Worm (Caenorhabditis elegans) whole organism, young adult: Measurements from ENCODE around the gene AC3.12.

ENCODE experiments used
- B0019.2 ChIP-seq: fragments of 200-800 bp; sonication (Bioruptor generic); conservative IDR thresholded peaks from 2 replicates; pipeline ENCODE4 v1.3.6; 2022; ENCODE audit warnings: missing genetic modification reagents, missing genetic modification characterization, missing compliant biosample characterization
- F22D6.2 ChIP-seq: sonication (generic microtip); optimal IDR thresholded peaks from 2 replicates; lab custom pipeline; 2016; ENCODE audit warnings: mild to moderate bottlenecking, missing genetic modification characterization, missing compliant biosample characterization
- F39B2.1 ChIP-seq: fragments of 200-800 bp; sonication (Bioruptor generic); IDR thresholded peaks from 2 replicates; pipeline ENCODE4 v1.3.6; 2022; ENCODE audit warnings: missing genetic modification reagents, missing genetic modification characterization, missing compliant biosample characterization
- F49E8.2 ChIP-seq: sonication (generic microtip); optimal IDR thresholded peaks from 3 replicates; lab custom pipeline; 2017; ENCODE audit warnings: missing genetic modification characterization, mild to moderate bottlenecking, missing compliant biosample characterization, antibody characterized with exemption, moderate library complexity; ENCODE audit not compliant: insufficient read depth
- T26A5.8 ChIP-seq: sonication (generic microtip); optimal IDR thresholded peaks from 2 replicates; lab custom pipeline; 2016; ENCODE audit warnings: missing genetic modification characterization, missing compliant biosample characterization
- Y53F4B.3 ChIP-seq: fragments of 200-800 bp; sonication (Bioruptor generic); IDR thresholded peaks from 2 replicates; pipeline ENCODE4 v1.3.6; 2022; ENCODE audit warnings: missing genetic modification reagents, missing genetic modification characterization, missing compliant biosample characterization
- Y56A3A.18 ChIP-seq: fragments of 200-800 bp; sonication (Bioruptor generic); IDR thresholded peaks from 2 replicates; pipeline ENCODE4 v1.3.6; 2022; ENCODE audit warnings: missing genetic modification reagents, missing genetic modification characterization, missing compliant biosample characterization
- Y67H2A.10 ChIP-seq: fragments of 200-800 bp; sonication (Bioruptor generic); conservative IDR thresholded peaks from 2 replicates; pipeline ENCODE4 v1.3.6; 2022; ENCODE audit warnings: missing genetic modification reagents, missing genetic modification characterization, missing compliant biosample characterization
- akir-1 ChIP-seq: fragments of 200-800 bp; sonication (Bioruptor generic); optimal IDR thresholded peaks from 2 replicates; lab custom pipeline; 2018; ENCODE audit warnings: mild to moderate bottlenecking, missing genetic modification characterization, moderate library complexity, missing compliant biosample characterization
- aptf-3 ChIP-seq: fragments of 200-800 bp; sonication (Bioruptor generic); IDR thresholded peaks from 2 replicates; pipeline ENCODE4 v1.3.6; 2022; ENCODE audit warnings: missing genetic modification characterization, missing compliant biosample characterization
- atf-7 ChIP-seq: sonication (generic microtip); optimal IDR thresholded peaks from 2 replicates; lab custom pipeline; 2017; ENCODE audit warnings: mild to moderate bottlenecking, missing genetic modification characterization, missing compliant biosample characterization
- athp-1 ChIP-seq: sonication (generic microtip); optimal IDR thresholded peaks from 2 replicates; lab custom pipeline; 2017; ENCODE audit warnings: mild to moderate bottlenecking, missing genetic modification characterization, missing compliant biosample characterization
- attf-6 ChIP-seq: fragments of 200-800 bp; sonication (Bioruptor generic); IDR thresholded peaks from 2 replicates; pipeline ENCODE4 v1.3.6; 2022; ENCODE audit warnings: missing genetic modification reagents, missing genetic modification characterization, missing compliant biosample characterization
- cebp-1 ChIP-seq, 2 experiments: fragments of 200-800 bp in 1 of 2; sonication (Bioruptor generic) in 1 of 2; sonication (generic microtip) in 1 of 2; IDR thresholded peaks in 1 of 2; optimal IDR thresholded peaks in 1 of 2; 2 replicates each; pipeline versions ENCODE4 v1.3.6 to Lab custom; 2017 to 2022; ENCODE audit warnings: missing compliant biosample characterization in 2 of 2, missing genetic modification characterization in 2 of 2, mild to moderate bottlenecking in 1 of 2, missing genetic modification reagents in 1 of 2, moderate library complexity in 1 of 2
- cebp-2 ChIP-seq: fragments of 200-800 bp; sonication (Bioruptor generic); IDR thresholded peaks from 2 replicates; pipeline ENCODE4 v1.3.6; 2022; ENCODE audit warnings: missing genetic modification characterization, missing compliant biosample characterization
- ceh-27 ChIP-seq: fragments of 200-800 bp; sonication (Bioruptor generic); optimal IDR thresholded peaks from 2 replicates; lab custom pipeline; 2018; ENCODE audit warnings: mild to moderate bottlenecking, missing genetic modification characterization, moderate library complexity, missing compliant biosample characterization
- chd-7 ChIP-seq: sonication (generic microtip); optimal IDR thresholded peaks from 2 replicates; lab custom pipeline; 2016; ENCODE audit warnings: mild to moderate bottlenecking, missing genetic modification characterization, moderate library complexity, missing compliant biosample characterization
- dpff-1 ChIP-seq: sonication (generic microtip); optimal IDR thresholded peaks from 2 replicates; lab custom pipeline; 2017; ENCODE audit warnings: mild to moderate bottlenecking, missing genetic modification characterization, missing compliant biosample characterization
- dpl-1 ChIP-seq: fragments of 150-350 bp; optimal IDR thresholded peaks from 2 replicates; lab custom pipeline; 2014; ENCODE audit warnings: missing biosample characterization, missing genetic modification reagents, missing genetic modification characterization
- egl-44 ChIP-seq: fragments of 200-800 bp; sonication (Bioruptor generic); IDR thresholded peaks from 2 replicates; pipeline ENCODE4 v1.3.6; 2022; ENCODE audit warnings: missing genetic modification reagents, missing genetic modification characterization, missing compliant biosample characterization
- gei-17 ChIP-seq: fragments of 200-800 bp; sonication (Bioruptor generic); optimal IDR thresholded peaks from 2 replicates; lab custom pipeline; 2018; ENCODE audit warnings: mild to moderate bottlenecking, missing genetic modification characterization, missing compliant biosample characterization
- hlh-26 ChIP-seq: fragments of 200-800 bp; sonication (Bioruptor generic); conservative IDR thresholded peaks from 2 replicates; pipeline ENCODE4 v1.3.6; 2022; ENCODE audit warnings: missing genetic modification reagents, missing genetic modification characterization, missing compliant biosample characterization
- hmg-20 ChIP-seq: fragments of 200-800 bp; sonication (Bioruptor generic); IDR thresholded peaks from 2 replicates; pipeline ENCODE4 v1.3.6; 2022; ENCODE audit warnings: missing genetic modification reagents, missing genetic modification characterization, missing compliant biosample characterization
- hsf-1 ChIP-seq: fragments of 200-800 bp; sonication (Bioruptor generic); IDR thresholded peaks from 2 replicates; pipeline ENCODE4 v1.3.6; 2022; ENCODE audit warnings: missing genetic modification reagents, missing genetic modification characterization, missing compliant biosample characterization
- lag-1 ChIP-seq: fragments of 200-800 bp; sonication (Bioruptor generic); IDR thresholded peaks from 2 replicates; pipeline ENCODE4 v1.3.6; 2022; ENCODE audit warnings: missing genetic modification reagents, missing genetic modification characterization, missing compliant biosample characterization
- let-526 ChIP-seq: fragments of 200-800 bp; sonication (Bioruptor generic); IDR thresholded peaks from 2 replicates; pipeline ENCODE4 v1.3.6; 2022; ENCODE audit warnings: missing genetic modification reagents, missing genetic modification characterization, missing compliant biosample characterization
- let-607 ChIP-seq, 2 experiments: fragments of 200-800 bp in 1 of 2; sonication (Bioruptor generic) in 1 of 2; sonication (generic microtip) in 1 of 2; optimal IDR thresholded peaks; 2 replicates each; lab custom pipeline; 2016 to 2018; ENCODE audit warnings: mild to moderate bottlenecking in 2 of 2, missing compliant biosample characterization in 2 of 2, missing genetic modification characterization in 2 of 2, moderate library complexity in 2 of 2, missing genotype in 1 of 2
- lin-26 ChIP-seq: fragments of 200-800 bp; sonication (Bioruptor generic); IDR thresholded peaks from 2 replicates; pipeline ENCODE4 v1.3.6; 2022; ENCODE audit warnings: missing genetic modification reagents, missing genetic modification characterization, missing compliant biosample characterization
- mel-28 ChIP-seq: sonication (generic microtip); optimal IDR thresholded peaks from 2 replicates; lab custom pipeline; 2016; ENCODE audit warnings: borderline replicate concordance, mild to moderate bottlenecking, missing genetic modification characterization, missing compliant biosample characterization
- mes-4 ChIP-seq: sonication (generic microtip); optimal IDR thresholded peaks from 2 replicates; lab custom pipeline; 2016; ENCODE audit warnings: missing genotype, missing genetic modification characterization, missing compliant biosample characterization
- mxl-1 ChIP-seq: sonication (generic microtip); optimal IDR thresholded peaks from 2 replicates; lab custom pipeline; 2016; ENCODE audit warnings: missing genetic modification characterization, missing compliant biosample characterization
- nfya-1 ChIP-seq: sonication (generic microtip); optimal IDR thresholded peaks from 2 replicates; lab custom pipeline; 2017; ENCODE audit warnings: antibody characterized with exemption, missing compliant biosample characterization, missing genetic modification characterization, borderline replicate concordance; ENCODE audit not compliant: insufficient read depth
- nfya-2 ChIP-seq: fragments of 200-800 bp; sonication (Bioruptor generic); IDR thresholded peaks from 2 replicates; pipeline ENCODE4 v1.3.6; 2022; ENCODE audit warnings: missing genetic modification reagents, missing genetic modification characterization, missing compliant biosample characterization
- nhr-179 ChIP-seq: sonication (generic microtip); optimal IDR thresholded peaks from 2 replicates; lab custom pipeline; 2016; ENCODE audit warnings: mild to moderate bottlenecking, missing genetic modification characterization, missing compliant biosample characterization
- nhr-27 ChIP-seq: fragments of 200-800 bp; sonication (Bioruptor generic); optimal IDR thresholded peaks from 2 replicates; lab custom pipeline; 2018; ENCODE audit warnings: mild to moderate bottlenecking, missing genetic modification characterization, moderate library complexity, missing compliant biosample characterization
- pha-4 ChIP-seq: fragments of 150-350 bp; sonication (generic microtip); optimal IDR thresholded peaks from 2 replicates; lab custom pipeline; 2014; ENCODE audit warnings: missing biosample characterization, missing genetic modification reagents, missing genetic modification characterization
- rec-8 ChIP-seq, 2 experiments: sonication (generic microtip); optimal IDR thresholded peaks; 2 replicates each; lab custom pipeline; 2016; ENCODE audit warnings: mild to moderate bottlenecking in 2 of 2, missing genetic modification characterization in 2 of 2, missing genetic modification reagents in 2 of 2, missing genotype in 2 of 2, missing biosample characterization in 1 of 2, missing compliant biosample characterization in 1 of 2, moderate library complexity in 1 of 2
- snpc-1.3 ChIP-seq: sonication (generic microtip); optimal IDR thresholded peaks from 2 replicates; lab custom pipeline; 2017; ENCODE audit warnings: missing genetic modification characterization, mild to moderate bottlenecking, missing compliant biosample characterization, antibody characterized with exemption, moderate library complexity, missing genotype, missing genetic modification reagents; ENCODE audit not compliant: insufficient read depth
- snpc-3.4 ChIP-seq: sonication (generic microtip); optimal IDR thresholded peaks from 2 replicates; lab custom pipeline; 2017; ENCODE audit warnings: missing genetic modification characterization, mild to moderate bottlenecking, missing compliant biosample characterization, antibody characterized with exemption, moderate library complexity, missing genotype, missing genetic modification reagents
- snpc-4 ChIP-seq, 5 experiments: fragments of 150-350 bp in 1 of 5; sonication (generic microtip) in 4 of 5; optimal IDR thresholded peaks; 2 replicates each; lab custom pipeline; 2014 to 2018; ENCODE audit warnings: missing genetic modification characterization in 5 of 5, missing biosample characterization in 3 of 5, antibody characterized with exemption in 2 of 5, mild to moderate bottlenecking in 2 of 5, missing compliant biosample characterization in 2 of 5, missing genotype in 2 of 5, moderate library complexity in 2 of 5, missing genetic modification reagents in 1 of 5
- somi-1 ChIP-seq: fragments of 200-800 bp; sonication (Bioruptor generic); optimal IDR thresholded peaks from 2 replicates; lab custom pipeline; 2018; ENCODE audit warnings: mild to moderate bottlenecking, missing genetic modification characterization, missing compliant biosample characterization
- unc-62 ChIP-seq: fragments of 150-350 bp; optimal IDR thresholded peaks from 2 replicates; lab custom pipeline; 2014; ENCODE audit warnings: missing biosample characterization, missing genetic modification reagents, missing genetic modification characterization
- zfh-2 ChIP-seq: fragments of 200-800 bp; sonication (Bioruptor generic); conservative IDR thresholded peaks from 2 replicates; pipeline ENCODE4 v1.3.6; 2022; ENCODE audit warnings: missing genetic modification reagents, missing genetic modification characterization, missing compliant biosample characterization
- ztf-18 ChIP-seq: sonication (generic microtip); optimal IDR thresholded peaks from 2 replicates; lab custom pipeline; 2016; ENCODE audit warnings: missing genotype, mild to moderate bottlenecking, missing genetic modification characterization, missing compliant biosample characterization
- ztf-26 ChIP-seq: sonication (generic microtip); optimal IDR thresholded peaks from 2 replicates; lab custom pipeline; 2017; ENCODE audit warnings: missing genetic modification characterization, missing compliant biosample characterization
- ztf-6 ChIP-seq: fragments of 200-800 bp; sonication (Bioruptor generic); IDR thresholded peaks from 2 replicates; pipeline ENCODE4 v1.3.6; 2022; ENCODE audit warnings: missing genetic modification reagents, missing genetic modification characterization, missing compliant biosample characterization

AC3.12 gene

ce11 chrV:10361830-10362397 is 17.3 kb downstream of the AC3.12 start, which contains the start of gene cash-1 (continued):
- peak in 1 of 2 experiments; percentile 12 for TF ChIP-seq let-607 (tag; optimal IDR thresholded peaks at IDR 0.05; lab: Kevin White, UChicago)
- peak; percentile 20 for TF ChIP-seq snpc-3.4
- no peak for TF ChIP-seq egl-44 (GFP tag; lab: Robert Waterston, UW)
- no peak; the same call in 1 of the 2 replicates for TF ChIP-seq Y67H2A.10 (GFP tag; lab: Robert Waterston, UW)
- TF ChIP-seq hsf-1 (GFP tag; lab: Robert Waterston, UW) = no peak
- peak; percentile 50 for TF ChIP-seq ceh-27 (GFP tag; lab: Kevin White, UChicago)
- TF ChIP-seq aptf-3 (GFP tag; lab: Robert Waterston, UW) = no peak
- no peak for TF ChIP-seq mel-28 (tag; lab: Kevin White, UChicago)
- TF ChIP-seq ztf-26 (tag; lab: Kevin White, UChicago) = no peak
- no peak for TF ChIP-seq hmg-20
- TF ChIP-seq ztf-18 (tag; lab: Kevin White, UChicago) = peak; percentile 51
- TF ChIP-seq let-526 (GFP tag; lab: Robert Waterston, UW) = 0 out of 2 replicates have a peak, but pooled peaks have one; percentile 55
- TF ChIP-seq cebp-2 (GFP tag; lab: Robert Waterston, UW) = no peak
- no peak for TF ChIP-seq gei-17 (GFP tag; lab: Kevin White, UChicago)
- no peak for TF ChIP-seq zfh-2 (GFP tag; lab: Robert Waterston, UW)
- TF ChIP-seq B0019.2 (GFP tag; lab: Robert Waterston, UW) = no peak
- TF ChIP-seq hlh-26 (GFP tag; lab: Robert Waterston, UW) = no peak
- TF ChIP-seq akir-1 (GFP tag; lab: Kevin White, UChicago) = no peak
- peak; percentile 68 for TF ChIP-seq dpl-1 (GFP tag; lab: Kevin White, UChicago)
- TF ChIP-seq somi-1 (GFP tag; lab: Kevin White, UChicago) = no peak
- no peak for TF ChIP-seq athp-1 (tag; lab: Kevin White, UChicago)
- no peak for TF ChIP-seq Y56A3A.18 (GFP tag; lab: Robert Waterston, UW)
- no peak for TF ChIP-seq dpff-1 (tag; lab: Kevin White, UChicago)
- TF ChIP-seq nfya-1 (tag; lab: Kevin White, UChicago) = no peak
- no peak for TF ChIP-seq nhr-179 (tag; lab: Kevin White, UChicago)
- TF ChIP-seq snpc-4 (GFP tag; optimal IDR thresholded peaks at IDR 0.05; lab: Kevin White, UChicago) = no peak
- TF ChIP-seq snpc-4 (tag; optimal IDR thresholded peaks at IDR 0.05; lab: Kevin White, UChicago) = peak in 3 of 4 experiments; percentile 43 to 64 (median 52)
- TF ChIP-seq lag-1 (GFP tag; lab: Robert Waterston, UW) = no peak
- no peak for TF ChIP-seq Y53F4B.3 (GFP tag; lab: Robert Waterston, UW)
- TF ChIP-seq atf-7 (tag; lab: Kevin White, UChicago) = no peak
- no peak for TF ChIP-seq F22D6.2
- peak; percentile 8 for TF ChIP-seq pha-4 (tag; lab: Kevin White, UChicago)
- no peak for TF ChIP-seq nhr-27
- no peak for TF ChIP-seq F39B2.1 (GFP tag; lab: Robert Waterston, UW)
- TF ChIP-seq chd-7 (tag; lab: Kevin White, UChicago) = no peak
- TF ChIP-seq attf-6 (GFP tag; lab: Robert Waterston, UW) = peak; percentile 38; the same call in 1 of the 2 replicates
- TF ChIP-seq unc-62 (GFP tag; lab: Kevin White, UChicago) = no peak
- peak; percentile 54 for TF ChIP-seq lin-26 (GFP tag; lab: Robert Waterston, UW)
- no peak for TF ChIP-seq nfya-2 (GFP tag; lab: Robert Waterston, UW)
- TF ChIP-seq T26A5.8 (tag; lab: Kevin White, UChicago) = no peak
- TF ChIP-seq F49E8.2 (tag; lab: Kevin White, UChicago) = peak; percentile 51
- TF ChIP-seq mes-4 (tag; lab: Kevin White, UChicago) = no peak
- no peak for TF ChIP-seq ztf-6 (GFP tag; lab: Robert Waterston, UW)
- TF ChIP-seq mxl-1 (tag; lab: Kevin White, UChicago) = no peak
- no peak for TF ChIP-seq snpc-1.3 (tag; lab: Kevin White, UChicago)
- TF ChIP-seq cebp-1 (GFP tag; IDR thresholded peaks at IDR 0.05; lab: Robert Waterston, UW) = peak; percentile 45; the same call in 1 of the 2 replicates
- TF ChIP-seq cebp-1 (tag; optimal IDR thresholded peaks at IDR 0.05; lab: Kevin White, UChicago) = peak; percentile 58
- TF ChIP-seq rec-8 (tag; optimal IDR thresholded peaks at IDR 0.05; lab: Kevin White, UChicago) = no peak
